Worm (Caenorhabditis elegans) whole organism, midembryonic: ENCODE data around the gene K09F6.3.

Source experiments
- T22C8.4 ChIP-seq: fragments of 200-800 bp; sonication (Bioruptor generic); IDR thresholded peaks from 2 replicates; pipeline ENCODE4 v1.3.6; 2022; ENCODE audit warnings: missing genetic modification characterization, missing compliant biosample characterization
- cog-1 ChIP-seq: sonication (generic microtip); optimal IDR thresholded peaks from 2 replicates; lab custom pipeline; 2016; ENCODE audit warnings: missing genetic modification characterization, missing compliant biosample characterization
- flt-1 ChIP-seq: fragments of 200-800 bp; sonication (Bioruptor generic); IDR thresholded peaks from 2 replicates; pipeline ENCODE4 v1.3.6; 2022; ENCODE audit warnings: missing genetic modification characterization, missing compliant biosample characterization
- klf-2 ChIP-seq: fragments of 200-800 bp; sonication (Bioruptor generic); conservative IDR thresholded peaks from 2 replicates; pipeline ENCODE4 v1.3.6; 2022; ENCODE audit warnings: missing genetic modification reagents, missing genetic modification characterization, missing compliant biosample characterization
- med-1 ChIP-seq: sonication (generic microtip); optimal IDR thresholded peaks from 2 replicates; lab custom pipeline; 2017; ENCODE audit warnings: missing genetic modification characterization, mild to moderate bottlenecking, missing compliant biosample characterization, antibody characterized with exemption, missing genetic modification reagents; ENCODE audit not compliant: insufficient read depth
- ref-1 ChIP-seq: fragments of 200-800 bp; sonication (Bioruptor generic); conservative IDR thresholded peaks from 2 replicates; pipeline ENCODE4 v1.3.6; 2022; ENCODE audit warnings: missing genetic modification reagents, missing genetic modification characterization, missing compliant biosample characterization
- tab-1 ChIP-seq: fragments of 200-800 bp; sonication (Bioruptor generic); IDR thresholded peaks from 2 replicates; pipeline ENCODE4 v1.3.6; 2022; ENCODE audit warnings: missing genetic modification characterization, missing compliant biosample characterization
- ztf-23 ChIP-seq: fragments of 200-800 bp; sonication (Bioruptor generic); IDR thresholded peaks from 2 replicates; pipeline ENCODE4 v1.3.6; 2022; ENCODE audit warnings: missing genetic modification reagents, missing genetic modification characterization, missing compliant biosample characterization
- ztf-29 ChIP-seq: fragments of 200-800 bp; sonication (Bioruptor generic); IDR thresholded peaks from 2 replicates; pipeline ENCODE4 v1.3.6; 2022; ENCODE audit warnings: missing genetic modification reagents, missing genetic modification characterization, missing compliant biosample characterization

The K09F6.3 gene

ce11 chrII:2284703-2285102 lies 29.7 kb downstream of the K09F6.3 start:
- no peak for TF ChIP-seq ztf-23 (GFP tag; lab: Robert Waterston, UW)
- no peak for TF ChIP-seq cog-1 (tag; lab: Kevin White, UChicago)
- TF ChIP-seq med-1 (GFP tag; lab: Kevin White, UChicago), result no peak
- no peak for TF ChIP-seq ref-1
- TF ChIP-seq T22C8.4 (GFP tag; lab: Robert Waterston, UW), result no peak
- TF ChIP-seq ztf-29, result no peak

ce11 chrII:2288798-2289197 lies 33.8 kb downstream of the K09F6.3 start, which contains the start of the genes K09F6.10 and K09F6.13:
Gene K09F6.10, minus strand, starts transcription at chrII:2288883.
Gene K09F6.13, plus strand, starts transcription at chrII:2289114.
- no peak for TF ChIP-seq med-1 (GFP tag; lab: Kevin White, UChicago)
- no peak for TF ChIP-seq ztf-29
- TF ChIP-seq ref-1, result no peak
- TF ChIP-seq tab-1 (GFP tag; lab: Robert Waterston, UW), result no peak
- no peak for TF ChIP-seq klf-2 (GFP tag; lab: Robert Waterston, UW)
- no peak for TF ChIP-seq cog-1 (tag; lab: Kevin White, UChicago)
- no peak for TF ChIP-seq ztf-23 (GFP tag; lab: Robert Waterston, UW)
- TF ChIP-seq T22C8.4 (GFP tag; lab: Robert Waterston, UW), result no peak
- TF ChIP-seq flt-1 (GFP tag; lab: Robert Waterston, UW), result no peak

- TF ChIP-seq med-1 (GFP tag; lab: Kevin White, UChicago) (no peak), ztf-29 (no peak), tab-1 (GFP tag; lab: Robert Waterston, UW) (no peak), T22C8.4 (GFP tag; lab: Robert Waterston, UW) (no peak)
Observed at ce11 chrII:2289441-2289840, 34.5 kb downstream of the K09F6.3 start.

ce11 chrII:2292027-2292426 lies 37.1 kb downstream of the K09F6.3 start, which contains the start of gene K09F6.7:
Gene K09F6.7, minus strand, starts transcription at chrII:2292127.
- TF ChIP-seq ref-1, result no peak
- TF ChIP-seq tab-1 (GFP tag; lab: Robert Waterston, UW), result no peak
- no peak for TF ChIP-seq ztf-23 (GFP tag; lab: Robert Waterston, UW)
- no peak for TF ChIP-seq T22C8.4 (GFP tag; lab: Robert Waterston, UW)
- TF ChIP-seq med-1 (GFP tag; lab: Kevin White, UChicago), result no peak
- TF ChIP-seq ztf-29, result no peak
- TF ChIP-seq flt-1 (GFP tag; lab: Robert Waterston, UW), result no peak
- TF ChIP-seq cog-1 (tag; lab: Kevin White, UChicago), result no peak
- no peak for TF ChIP-seq klf-2 (GFP tag; lab: Robert Waterston, UW)

ce11 chrII:2292549-2292948 lies 37.6 kb downstream of the K09F6.3 start:
- TF ChIP-seq ref-1 (no peak), cog-1 (tag; lab: Kevin White, UChicago) (no peak), ztf-29 (no peak), klf-2 (GFP tag; lab: Robert Waterston, UW) (no peak), T22C8.4 (GFP tag; lab: Robert Waterston, UW) (no peak), flt-1 (GFP tag; lab: Robert Waterston, UW) (no peak)

- no peak for TF ChIP-seq T22C8.4 (GFP tag; lab: Robert Waterston, UW)
- TF ChIP-seq flt-1 (GFP tag; lab: Robert Waterston, UW), result no peak
- TF ChIP-seq ztf-23 (GFP tag; lab: Robert Waterston, UW), result no peak
- TF ChIP-seq ref-1, result no peak
- TF ChIP-seq klf-2 (GFP tag; lab: Robert Waterston, UW), result no peak
- no peak for TF ChIP-seq ztf-29
- no peak for TF ChIP-seq tab-1 (GFP tag; lab: Robert Waterston, UW)
- TF ChIP-seq med-1 (GFP tag; lab: Kevin White, UChicago), result no peak
- TF ChIP-seq cog-1 (tag; lab: Kevin White, UChicago), result no peak
Observed at ce11 chrII:2295817-2296315, 40.9 kb downstream of the K09F6.3 start, which contains the start of gene fbxc-25. Gene fbxc-25, minus strand, starts transcription at chrII:2296265.

ce11 chrII:2298742-2299141 lies 43.8 kb downstream of the K09F6.3 start, which contains the start of gene B0281.4:
Gene B0281.4, minus strand, starts transcription at chrII:2298842.
- TF ChIP-seq ztf-29, result no peak
- no peak for TF ChIP-seq ref-1

- no peak for TF ChIP-seq ztf-23 (GFP tag; lab: Robert Waterston, UW)
- TF ChIP-seq tab-1 (GFP tag; lab: Robert Waterston, UW), result no peak
- no peak for TF ChIP-seq ref-1
- no peak for TF ChIP-seq klf-2 (GFP tag; lab: Robert Waterston, UW)
Observed at ce11 chrII:2300861-2301260, 45.9 kb downstream of the K09F6.3 start, which contains the start of gene B0281.5. Gene B0281.5, minus strand, starts transcription at chrII:2300961.

- no peak for TF ChIP-seq ztf-29
- TF ChIP-seq flt-1 (GFP tag; lab: Robert Waterston, UW), result no peak
- TF ChIP-seq T22C8.4 (GFP tag; lab: Robert Waterston, UW), result no peak
- TF ChIP-seq med-1 (GFP tag; lab: Kevin White, UChicago), result no peak
- no peak for TF ChIP-seq ref-1
- TF ChIP-seq tab-1 (GFP tag; lab: Robert Waterston, UW), result no peak
- no peak for TF ChIP-seq ztf-23 (GFP tag; lab: Robert Waterston, UW)
- TF ChIP-seq cog-1 (tag; lab: Kevin White, UChicago), result no peak
- no peak for TF ChIP-seq klf-2 (GFP tag; lab: Robert Waterston, UW)
Observed at ce11 chrII:2302330-2302729, 47.4 kb downstream of the K09F6.3 start, which contains the start of gene B0281.6. Gene B0281.6, minus strand, starts transcription at chrII:2302430.

- TF ChIP-seq ref-1, result no peak
- no peak for TF ChIP-seq klf-2 (GFP tag; lab: Robert Waterston, UW)
- TF ChIP-seq tab-1 (GFP tag; lab: Robert Waterston, UW), result no peak
- TF ChIP-seq ztf-29, result no peak
- no peak for TF ChIP-seq med-1 (GFP tag; lab: Kevin White, UChicago)
- no peak for TF ChIP-seq T22C8.4 (GFP tag; lab: Robert Waterston, UW)
Observed at ce11 chrII:2304575-2304974, 49.6 kb downstream of the K09F6.3 start.
